Fruit fly (Drosophila melanogaster) whole organism, wandering third instar larva: ENCODE data around the gene Spase12.

Source experiments
- Abd-B ChIP-seq: fragments of >200 bp; optimal IDR thresholded peaks from 2 replicates; lab custom pipeline; 2017; ENCODE audit warnings: missing biosample characterization, missing genetic modification characterization
- CG32264 ChIP-seq: fragments of 200-800 bp; sonication (Bioruptor generic); optimal IDR thresholded peaks from 2 replicates; lab custom pipeline; 2016; ENCODE audit warnings: missing biosample characterization, missing genetic modification characterization
- CG9705 ChIP-seq: fragments of 200-800 bp; sonication (Bioruptor generic); optimal IDR thresholded peaks from 2 replicates; lab custom pipeline; 2018; ENCODE audit warnings: missing biosample characterization, mild to moderate bottlenecking, missing genetic modification characterization
- CrebA ChIP-seq: fragments of 200-800 bp; sonication (Bioruptor generic); optimal IDR thresholded peaks from 2 replicates; lab custom pipeline; 2016; ENCODE audit warnings: missing biosample characterization, mild to moderate bottlenecking, missing genetic modification characterization, borderline replicate concordance
- Dfd ChIP-seq: fragments of >200 bp; optimal IDR thresholded peaks from 2 replicates; lab custom pipeline; 2017; ENCODE audit warnings: missing biosample characterization, missing genetic modification characterization
- Dif ChIP-seq: fragments of 200-275, 200-300 bp; sonication (Bioruptor generic); optimal IDR thresholded peaks from 2 replicates; lab custom pipeline; 2018; ENCODE audit warnings: missing biosample characterization, missing genetic modification characterization; ENCODE audit not compliant: partially characterized antibody
- GATAd ChIP-seq: sonication (Bioruptor generic); optimal IDR thresholded peaks from 2 replicates; lab custom pipeline; 2016; ENCODE audit warnings: missing biosample characterization, missing genetic modification characterization
- HLH106 ChIP-seq: fragments of 200-800 bp; optimal IDR thresholded peaks from 3 replicates; lab custom pipeline; 2019; ENCODE audit warnings: missing biosample characterization, mild to moderate bottlenecking, missing genetic modification characterization, moderate library complexity
- Hnf4 ChIP-seq: fragments of 200-800 bp; sonication (Bioruptor generic); optimal IDR thresholded peaks from 2 replicates; lab custom pipeline; 2016; ENCODE audit warnings: missing biosample characterization, mild to moderate bottlenecking, missing genetic modification characterization
- Hr78 ChIP-seq: fragments of >200 bp; optimal IDR thresholded peaks from 2 replicates; lab custom pipeline; 2017; ENCODE audit warnings: missing biosample characterization, missing genetic modification characterization
- Hr83 ChIP-seq: fragments of 200-300 bp; sonication (Bioruptor generic); optimal IDR thresholded peaks from 2 replicates; lab custom pipeline; 2016; ENCODE audit warnings: missing biosample characterization, mild to moderate bottlenecking, missing genetic modification characterization, moderate library complexity; ENCODE audit not compliant: poor library complexity, severe bottlenecking
- Jra ChIP-seq: sonication (Bioruptor generic); optimal IDR thresholded peaks from 2 replicates; lab custom pipeline; 2016; ENCODE audit warnings: missing biosample characterization, missing genetic modification characterization
- Mio ChIP-seq: sonication (Bioruptor generic); optimal IDR thresholded peaks from 2 replicates; lab custom pipeline; 2016; ENCODE audit warnings: missing biosample characterization, missing genetic modification characterization
- Myc ChIP-seq: fragments of >200 bp; optimal IDR thresholded peaks from 2 replicates; lab custom pipeline; 2017
- N ChIP-seq: fragments of >200 bp; optimal IDR thresholded peaks from 2 replicates; lab custom pipeline; 2018; ENCODE audit warnings: missing biosample characterization, missing external identifiers, missing genetic modification characterization
- OdsH ChIP-seq: fragments of 200-800 bp; sonication (Bioruptor generic); optimal IDR thresholded peaks from 2 replicates; lab custom pipeline; 2016; ENCODE audit warnings: missing biosample characterization, mild to moderate bottlenecking, missing genetic modification characterization
- Rel ChIP-seq, 2 experiments: fragments of 200-800 bp; sonication (Bioruptor generic) in 1 of 2; optimal IDR thresholded peaks; 2 replicates in 1 of 2; 3 replicates in 1 of 2; lab custom pipeline; 2016 to 2019; ENCODE audit warnings: mild to moderate bottlenecking in 2 of 2, missing biosample characterization in 2 of 2, missing genetic modification characterization in 2 of 2, moderate library complexity in 1 of 2
- Sp1 ChIP-seq: fragments of 200-800 bp; sonication (Bioruptor generic); optimal IDR thresholded peaks from 3 replicates; lab custom pipeline; 2019; ENCODE audit warnings: missing biosample characterization, mild to moderate bottlenecking, missing genetic modification characterization, moderate library complexity
- Vsx2 ChIP-seq: fragments of 200-300, 225-300 bp; sonication (Bioruptor generic); optimal IDR thresholded peaks from 2 replicates; lab custom pipeline; 2018; ENCODE audit warnings: missing biosample characterization, missing genetic modification characterization; ENCODE audit not compliant: partially characterized antibody
- br ChIP-seq: fragments of 200-800 bp; sonication (Bioruptor generic); optimal IDR thresholded peaks from 2 replicates; lab custom pipeline; 2016; ENCODE audit warnings: missing biosample characterization, missing genetic modification characterization
- brk ChIP-seq: fragments of 200-800 bp; sonication (Bioruptor generic); optimal IDR thresholded peaks from 2 replicates; lab custom pipeline; 2016; ENCODE audit warnings: missing biosample characterization, mild to moderate bottlenecking, missing genetic modification characterization
- dl ChIP-seq, 2 experiments: fragments of 175-275, 200-275 bp in 1 of 2; fragments of 200-275 bp in 1 of 2; sonication (Bioruptor generic); optimal IDR thresholded peaks; lab custom pipeline; 2018; ENCODE audit warnings: mild to moderate bottlenecking in 2 of 2, missing biosample characterization in 2 of 2, missing genetic modification characterization in 2 of 2, moderate library complexity in 2 of 2; ENCODE audit not compliant: partially characterized antibody in 2 of 2, insufficient read depth in 1 of 2
- dmrt93B ChIP-seq: fragments of 200-800 bp; sonication (Bioruptor generic); optimal IDR thresholded peaks from 2 replicates; lab custom pipeline; 2018; ENCODE audit warnings: missing biosample characterization, mild to moderate bottlenecking, missing genetic modification characterization
- dsf ChIP-seq: sonication (Bioruptor generic); optimal IDR thresholded peaks from 2 replicates; lab custom pipeline; 2016; ENCODE audit warnings: missing biosample characterization, missing genetic modification characterization, borderline replicate concordance
- ey ChIP-seq: fragments of 200-800 bp; sonication (Bioruptor generic); optimal IDR thresholded peaks from 2 replicates; lab custom pipeline; 2016; ENCODE audit warnings: missing biosample characterization, missing genetic modification characterization
- foxo ChIP-seq, 2 experiments: fragments of 200-800 bp; sonication (Bioruptor generic); optimal IDR thresholded peaks; 2 replicates in 1 of 2; 3 replicates in 1 of 2; lab custom pipeline; 2016 to 2017; ENCODE audit warnings: missing biosample characterization in 2 of 2, missing genetic modification characterization in 2 of 2
- fru ChIP-seq: fragments of 200-800 bp; sonication (Bioruptor generic); optimal IDR thresholded peaks from 3 replicates; lab custom pipeline; 2016; ENCODE audit warnings: missing biosample characterization, mild to moderate bottlenecking, missing genetic modification characterization
- h ChIP-seq: fragments of 200-800 bp; sonication (Bioruptor generic); optimal IDR thresholded peaks from 3 replicates; lab custom pipeline; 2016; ENCODE audit warnings: missing biosample characterization, mild to moderate bottlenecking, missing genetic modification characterization
- jim ChIP-seq: fragments of 175-275, 200-325 bp; sonication (Bioruptor generic); optimal IDR thresholded peaks from 2 replicates; lab custom pipeline; 2016; ENCODE audit warnings: missing biosample characterization, mild to moderate bottlenecking, missing genetic modification characterization
- lola ChIP-seq: fragments of >200 bp; optimal IDR thresholded peaks from 2 replicates; lab custom pipeline; 2017; ENCODE audit warnings: missing biosample characterization, missing genetic modification characterization
- pan ChIP-seq: fragments of >200 bp; optimal IDR thresholded peaks from 2 replicates; lab custom pipeline; 2017
- psq ChIP-seq: fragments of 200-800 bp; sonication (Bioruptor generic); optimal IDR thresholded peaks from 3 replicates; lab custom pipeline; 2017; ENCODE audit warnings: missing biosample characterization, mild to moderate bottlenecking, missing genetic modification characterization, moderate library complexity
- rgr ChIP-seq: fragments of 200-800 bp; sonication (Bioruptor generic); optimal IDR thresholded peaks from 3 replicates; lab custom pipeline; 2016; ENCODE audit warnings: missing biosample characterization, mild to moderate bottlenecking, missing genetic modification characterization
- sage ChIP-seq: fragments of 200-800 bp; sonication (Bioruptor generic); optimal IDR thresholded peaks from 2 replicates; lab custom pipeline; 2016; ENCODE audit warnings: missing biosample characterization, mild to moderate bottlenecking, missing genetic modification characterization
- sv ChIP-seq: fragments of 200-800 bp; sonication (Bioruptor generic); optimal IDR thresholded peaks from 3 replicates; lab custom pipeline; 2016; ENCODE audit warnings: missing biosample characterization, missing genetic modification characterization
- tai ChIP-seq: sonication (Bioruptor generic); optimal IDR thresholded peaks from 2 replicates; lab custom pipeline; 2016; ENCODE audit warnings: missing biosample characterization, missing genetic modification characterization
- usp ChIP-seq: fragments of >200 bp; optimal IDR thresholded peaks from 2 replicates; lab custom pipeline; 2017; ENCODE audit warnings: missing biosample characterization, missing genetic modification characterization
- woc ChIP-seq: sonication (Bioruptor generic); optimal IDR thresholded peaks from 2 replicates; lab custom pipeline; 2016; ENCODE audit warnings: missing biosample characterization, mild to moderate bottlenecking, missing genetic modification characterization

Gene Spase12

DNA sequence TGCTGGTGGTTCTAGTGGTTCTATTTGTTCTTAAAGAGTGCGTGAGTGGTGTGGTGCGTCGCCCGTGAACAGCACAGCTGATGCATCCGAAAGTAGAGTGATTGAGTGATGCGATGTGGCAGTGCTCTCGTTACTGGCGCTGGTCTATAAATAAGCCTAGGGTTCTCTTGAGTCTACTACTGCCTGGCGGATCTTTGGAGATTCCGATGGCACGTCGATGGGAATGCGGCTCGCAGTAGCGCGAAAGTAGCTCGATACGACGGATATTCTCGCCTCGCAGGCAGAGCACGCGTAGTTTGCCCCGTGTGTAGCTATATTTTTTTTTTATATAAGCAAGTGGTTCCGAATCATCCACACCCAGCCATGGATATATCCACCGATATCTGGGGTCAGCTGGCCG, 5.4 kb upstream of the Spase12 start:
- TF ChIP-seq Abd-B (GFP tag; lab: Kevin White, UChicago), result no peak
- no peak for TF ChIP-seq sv (GFP tag; lab: Kevin White, UChicago)

DNA sequence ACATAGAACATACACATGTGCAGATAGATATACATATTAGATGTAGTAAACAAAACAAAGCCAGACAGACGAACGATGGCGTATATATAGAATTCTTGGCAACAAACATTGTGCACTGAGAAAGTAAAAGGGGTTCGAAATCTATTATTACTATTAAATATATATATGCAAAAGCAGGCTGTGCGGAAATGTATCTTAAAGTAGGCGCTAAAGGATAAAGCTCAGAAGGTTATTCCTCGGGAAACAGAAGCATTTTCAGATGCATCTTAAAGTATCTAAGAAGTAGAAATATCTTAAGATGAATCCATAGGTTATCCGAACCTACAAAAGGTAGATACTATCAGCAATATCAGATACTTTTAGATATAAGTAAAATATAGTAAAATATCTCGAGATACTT, 4.9 kb upstream of the Spase12 start:
- TF ChIP-seq Myc (lab: Kevin White, UChicago) (no peak), GATAd (GFP tag; lab: Kevin White, UChicago) (no peak), CrebA (GFP tag; lab: Kevin White, UChicago) (no peak)

- no peak for TF ChIP-seq Hr78
Measured at dm6 chr3R:29494482-29494881, 3.5 kb upstream of the Spase12 start, which contains the start of gene FipoQ. Gene FipoQ, plus strand, starts transcription at chr3R:29494782.

- no peak for TF ChIP-seq foxo (GFP tag; optimal IDR thresholded peaks at IDR 0.05; lab: Kevin White, UChicago)
- peak; percentile 90 for TF ChIP-seq Vsx2
- no peak for TF ChIP-seq woc (GFP tag; lab: Kevin White, UChicago)
- TF ChIP-seq OdsH, result no peak
- no peak for TF ChIP-seq Hr78
- no peak for TF ChIP-seq tai
- no peak for TF ChIP-seq Rel (GFP tag; optimal IDR thresholded peaks at IDR 0.05; lab: Kevin White, UChicago)
- peak; percentile 31 for TF ChIP-seq Rel (tag; optimal IDR thresholded peaks at IDR 0.05; lab: Kevin White, UChicago)
- no peak for TF ChIP-seq sage (GFP tag; lab: Kevin White, UChicago)
- peak; percentile 75 for TF ChIP-seq N (GFP tag; lab: Kevin White, UChicago)
- no peak for TF ChIP-seq Myc (lab: Kevin White, UChicago)
- peak; percentile 37 for TF ChIP-seq Hr83 (GFP tag; lab: Kevin White, UChicago)
- TF ChIP-seq HLH106 (tag; lab: Kevin White, UChicago), result no peak
- TF ChIP-seq Hnf4 (GFP tag; lab: Kevin White, UChicago), result no peak
- no peak for TF ChIP-seq usp (GFP tag; lab: Kevin White, UChicago)
- peak; percentile 88 for TF ChIP-seq Dif
- no peak for TF ChIP-seq rgr (GFP tag; lab: Kevin White, UChicago)
Measured at dm6 chr3R:29493242-29493944, 2.4 kb upstream of the Spase12 start, which contains the start of the genes CG2310 and Diedel. Gene CG2310, minus strand, starts transcription at chr3R:29493518. Gene Diedel, plus strand, starts transcription at chr3R:29493852.

- TF ChIP-seq Mio (GFP tag; lab: Kevin White, UChicago) (no peak), Rel (GFP tag; optimal IDR thresholded peaks at IDR 0.05; lab: Kevin White, UChicago) (no peak), Rel (tag; optimal IDR thresholded peaks at IDR 0.05; lab: Kevin White, UChicago) (no peak), GATAd (GFP tag; lab: Kevin White, UChicago) (no peak), Dif (no peak), Vsx2 (no peak), sv (GFP tag; lab: Kevin White, UChicago) (peak; percentile 41), psq (no peak), Sp1 (GFP tag; lab: Kevin White, UChicago) (peak; percentile 43), Myc (lab: Kevin White, UChicago) (no peak), Hr83 (GFP tag; lab: Kevin White, UChicago) (no peak), woc (GFP tag; lab: Kevin White, UChicago) (no peak), ey (GFP tag; lab: Kevin White, UChicago) (peak; percentile 32), lola (GFP tag; lab: Kevin White, UChicago) (no peak), foxo (GFP tag; optimal IDR thresholded peaks at IDR 0.05; lab: Kevin White, UChicago) (peak in 1 of 2 experiments; percentile 63), br (GFP tag; lab: Kevin White, UChicago) (no peak), pan (lab: Kevin White, UChicago) (no peak), CG32264 (GFP tag; lab: Kevin White, UChicago) (no peak), Dfd (GFP tag; lab: Kevin White, UChicago) (no peak), OdsH (peak; percentile 22), Abd-B (GFP tag; lab: Kevin White, UChicago) (no peak), h (GFP tag; lab: Kevin White, UChicago) (no peak), CG9705 (GFP tag; lab: Kevin White, UChicago) (peak; percentile 37), brk (no peak), dl (GFP tag; optimal IDR thresholded peaks at IDR 0.05; lab: Kevin White, UChicago; ENCODE audit: insufficient read depth in 1 of 2, partially characterized antibody in 2 of 2) (no peak), usp (GFP tag; lab: Kevin White, UChicago) (no peak), N (GFP tag; lab: Kevin White, UChicago) (no peak), sage (GFP tag; lab: Kevin White, UChicago) (no peak), rgr (GFP tag; lab: Kevin White, UChicago) (no peak), Hnf4 (GFP tag; lab: Kevin White, UChicago) (no peak), HLH106 (tag; lab: Kevin White, UChicago) (peak; percentile 70), Jra (GFP tag; lab: Kevin White, UChicago) (no peak), fru (peak; percentile 46), dmrt93B (GFP tag; lab: Kevin White, UChicago) (no peak), jim (GFP tag; lab: Kevin White, UChicago) (no peak), Hr78 (no peak), dsf (GFP tag; lab: Kevin White, UChicago) (no peak)
Measured at dm6 chr3R:29489209-29489608, 1.7 kb downstream of the Spase12 start, which contains the start of the genes CG2321 and CG2006. Gene CG2321, minus strand, starts transcription at chr3R:29489265. Gene CG2006, plus strand, starts transcription at chr3R:29489468.
